Fruit fly (Drosophila melanogaster): ENCODE measurements around the gene Gbeta76C.
A peak's percentile ranks its signal among the peaks of the same experiment; 100 is the strongest.

Gbeta76C gene

DNA sequence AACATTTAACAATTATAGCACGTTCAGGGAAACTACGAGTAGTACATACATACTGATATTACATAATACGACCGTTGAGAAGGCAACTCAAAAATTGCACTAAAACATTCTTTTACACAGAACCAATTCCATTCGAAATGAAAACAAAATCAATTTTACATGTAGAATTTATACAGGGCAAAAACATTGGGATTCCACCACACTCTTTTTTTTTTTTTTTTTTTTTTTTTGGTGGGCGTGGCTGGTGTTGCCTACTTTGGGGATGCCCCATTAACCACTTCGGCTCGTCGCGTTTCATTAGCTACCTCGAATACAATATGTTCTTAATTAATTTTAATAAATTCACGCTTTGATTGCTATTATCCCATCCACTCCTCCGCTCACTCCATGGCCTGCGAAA is 36.8 kb upstream of the Gbeta76C start (continued):
- no peak for TF ChIP-seq CG4318 (GFP tag; optimal IDR thresholded peaks at IDR 0.05)
- peak; percentile 77 for TF ChIP-seq net (GFP tag; optimal IDR thresholded peaks at IDR 0.05)
- TF ChIP-seq pdm3 (GFP tag; optimal IDR thresholded peaks at IDR 0.05), result peak; percentile 59
- peak; percentile 72 for TF ChIP-seq vri (GFP tag; optimal IDR thresholded peaks at IDR 0.05)
- TF ChIP-seq ss (GFP tag; optimal IDR thresholded peaks at IDR 0.05), result peak; percentile 34 to 63
- TF ChIP-seq CG6808 (GFP tag; optimal IDR thresholded peaks at IDR 0.05), result peak; percentile 58
- peak; percentile 93 for TF ChIP-seq eg (GFP tag; IDR thresholded peaks at IDR 0.05)
- peak; percentile 50 for TF ChIP-seq topi (GFP tag; optimal IDR thresholded peaks at IDR 0.05)
- TF ChIP-seq CG6163 (GFP tag; IDR thresholded peaks at IDR 0.05), result peak; percentile 95
- peak; percentile 39 for TF ChIP-seq dac (GFP tag; optimal IDR thresholded peaks at IDR 0.05)

DNA sequence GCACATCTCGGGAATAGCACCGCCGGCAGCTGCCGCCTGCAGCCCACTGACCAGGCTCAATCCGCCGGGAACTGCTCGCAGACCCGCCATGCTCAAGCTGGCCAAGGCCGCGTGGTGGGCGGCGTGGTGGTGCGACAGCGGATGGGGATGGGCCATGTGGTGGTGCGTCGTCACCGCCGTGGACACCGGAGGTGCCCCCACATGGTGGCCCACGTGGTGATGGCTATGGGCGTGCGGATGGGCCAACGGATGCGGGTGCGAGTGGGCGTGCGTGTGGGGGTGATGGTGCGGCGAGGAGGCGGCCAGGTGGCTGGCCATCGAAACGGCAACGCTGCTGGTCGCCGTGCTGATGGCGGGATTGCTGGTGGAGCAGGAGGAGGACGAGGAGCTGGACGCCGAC is 34.0 kb upstream of the Gbeta76C start:
- TF ChIP-seq CG8119 (GFP tag; IDR thresholded peaks at IDR 0.05), result no peak
- no peak for TF ChIP-seq Gug (GFP tag; IDR thresholded peaks at IDR 0.05)
- no peak for TF ChIP-seq Eip75B (GFP tag; optimal IDR thresholded peaks at IDR 0.05)
- TF ChIP-seq CG6808 (GFP tag; optimal IDR thresholded peaks at IDR 0.05), result no peak
- TF ChIP-seq Lpt (GFP tag; optimal IDR thresholded peaks at IDR 0.05), result no peak
- TF ChIP-seq ss (GFP tag; optimal IDR thresholded peaks at IDR 0.05), result no peak
- no peak for TF ChIP-seq CG7368 (GFP tag; optimal IDR thresholded peaks at IDR 0.05)
- no peak for TF ChIP-seq CG8319 (GFP tag; optimal IDR thresholded peaks at IDR 0.05)
- TF ChIP-seq dac (GFP tag; optimal IDR thresholded peaks at IDR 0.05), result no peak
- TF ChIP-seq CG11762 (GFP tag; optimal IDR thresholded peaks at IDR 0.05; ENCODE audit: insufficient read depth), result no peak

DNA sequence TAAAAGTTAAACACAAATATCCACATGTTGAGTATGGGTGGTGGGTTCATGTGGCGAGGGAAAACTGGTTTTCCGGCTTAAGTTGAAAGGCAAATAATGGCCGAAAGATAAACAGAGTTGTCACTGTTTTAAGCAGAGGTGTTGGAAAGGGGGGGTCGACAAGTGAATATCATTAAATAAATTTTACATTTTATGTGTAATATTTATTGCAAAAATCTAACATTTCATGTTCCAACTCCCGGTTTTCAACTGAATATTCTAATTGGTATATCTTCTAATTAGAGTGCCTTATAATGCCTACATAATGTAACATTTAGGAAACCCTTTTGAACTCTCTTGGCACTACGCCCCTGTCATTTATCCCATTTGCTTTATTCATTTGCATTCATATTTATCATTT is 31.5 kb upstream of the Gbeta76C start:
- TF ChIP-seq Hr4 (GFP tag; optimal IDR thresholded peaks at IDR 0.05), result peak; percentile 19
- peak; percentile 47 for TF ChIP-seq Eip78C (GFP tag)
- TF ChIP-seq eg (GFP tag; IDR thresholded peaks at IDR 0.05), result no peak
- TF ChIP-seq fkh (GFP tag; optimal IDR thresholded peaks at IDR 0.05), result peak; percentile 77
- no peak for TF ChIP-seq CG10669 (GFP tag; optimal IDR thresholded peaks at IDR 0.05)
- 0 out of 3 replicates have a peak, but pooled peaks have one; percentile 21 for TF ChIP-seq CG8119 (GFP tag; IDR thresholded peaks at IDR 0.05)

DNA sequence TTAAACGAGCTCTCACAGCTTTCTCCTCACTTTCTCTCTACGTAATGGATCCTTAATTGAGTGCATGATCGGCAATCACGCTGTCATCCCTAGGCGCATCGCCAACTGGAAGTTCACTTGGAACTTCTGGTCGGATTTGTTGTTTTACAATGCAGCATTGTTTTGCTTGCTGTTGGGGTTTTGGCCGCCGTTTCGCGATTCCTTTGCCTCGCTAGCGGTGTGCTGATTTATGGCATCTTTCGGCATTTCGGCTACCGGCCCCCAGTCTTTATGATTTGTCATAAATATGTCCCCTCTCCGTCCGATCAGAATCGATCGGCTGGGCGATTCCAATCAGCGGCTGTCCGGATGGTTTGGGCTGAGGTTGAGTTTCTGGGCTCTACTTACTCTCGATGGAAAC is 24.5 kb upstream of the Gbeta76C start:
- TF ChIP-seq topi (GFP tag; optimal IDR thresholded peaks at IDR 0.05), result no peak
- TF ChIP-seq Sox14 (GFP tag; optimal IDR thresholded peaks at IDR 0.05), result no peak
- TF ChIP-seq CG11294 (GFP tag; IDR thresholded peaks at IDR 0.05), result no peak
- TF ChIP-seq Hr39 (GFP tag; optimal IDR thresholded peaks at IDR 0.05), result no peak
- no peak for TF ChIP-seq svp (GFP tag)
- TF ChIP-seq Smox (GFP tag; optimal IDR thresholded peaks at IDR 0.05), result no peak
- no peak for TF ChIP-seq CG11902 (GFP tag; optimal IDR thresholded peaks at IDR 0.05)
- TF ChIP-seq CG32006 (GFP tag; optimal IDR thresholded peaks at IDR 0.05), result no peak

DNA sequence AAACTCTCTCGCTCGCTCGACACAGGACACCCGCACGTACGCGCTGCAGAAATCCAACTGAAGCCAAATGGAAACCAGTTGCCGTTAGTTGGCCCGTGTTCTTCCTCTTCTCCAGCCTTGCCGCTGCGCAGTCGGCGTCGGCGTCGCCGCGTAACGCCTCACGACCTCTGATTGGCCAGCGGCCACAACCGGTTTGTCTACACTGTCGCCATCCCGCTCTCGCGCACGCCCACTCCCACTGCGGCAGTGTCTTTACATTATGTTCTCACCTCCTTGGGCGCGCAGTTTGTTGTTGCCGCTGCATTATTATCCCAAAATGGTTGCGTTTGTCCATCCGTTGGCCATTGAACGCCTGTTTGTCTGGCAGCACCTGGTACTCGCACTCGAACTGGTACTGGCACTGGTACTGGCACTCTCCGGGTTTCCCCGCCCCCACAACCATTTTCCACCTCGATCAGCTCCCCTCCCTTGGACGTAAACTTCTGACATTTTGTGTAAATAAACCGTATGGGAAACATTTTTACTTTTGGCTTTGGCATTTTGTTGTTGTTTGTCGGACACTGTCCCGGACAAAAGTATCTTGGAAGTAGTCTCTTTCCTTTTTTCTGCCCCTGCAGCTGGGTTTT is 23.7 kb upstream of the Gbeta76C start, which contains the start of gene tey:
TSS of gene tey (minus strand) at position 500 of the 626 bp plus-strand sequence.
- no peak for TF ChIP-seq Lpt (GFP tag; optimal IDR thresholded peaks at IDR 0.05)
- TF ChIP-seq net (GFP tag; optimal IDR thresholded peaks at IDR 0.05), result no peak
- no peak for TF ChIP-seq Hr4 (GFP tag; optimal IDR thresholded peaks at IDR 0.05)
- TF ChIP-seq fd85E (GFP tag; optimal IDR thresholded peaks at IDR 0.05), result no peak
- peak in 1 of 2 experiments; percentile 10 for TF ChIP-seq ss (GFP tag; optimal IDR thresholded peaks at IDR 0.05)
- no peak for TF ChIP-seq achi (GFP tag; optimal IDR thresholded peaks at IDR 0.05)
- TF ChIP-seq CG8319 (GFP tag; optimal IDR thresholded peaks at IDR 0.05), result no peak
- no peak for TF ChIP-seq Sox14 (GFP tag; optimal IDR thresholded peaks at IDR 0.05)
- no peak for TF ChIP-seq CG10631 (GFP tag; optimal IDR thresholded peaks at IDR 0.05)
- no peak for TF ChIP-seq Ets96B (tag; optimal IDR thresholded peaks at IDR 0.05)
- TF ChIP-seq CG3919 (GFP tag; optimal IDR thresholded peaks at IDR 0.05), result no peak
- TF ChIP-seq pdm3 (GFP tag; optimal IDR thresholded peaks at IDR 0.05), result no peak
- TF ChIP-seq Sox15 (GFP tag; optimal IDR thresholded peaks at IDR 0.05), result no peak
- no peak for TF ChIP-seq vri (GFP tag; optimal IDR thresholded peaks at IDR 0.05)
- TF ChIP-seq CG7368 (GFP tag; optimal IDR thresholded peaks at IDR 0.05), result no peak
- no peak for TF ChIP-seq cyc (GFP tag; optimal IDR thresholded peaks at IDR 0.05)
- no peak for TF ChIP-seq Eip75B (GFP tag; optimal IDR thresholded peaks at IDR 0.05)
- peak; percentile 7 for TF ChIP-seq esn (GFP tag; optimal IDR thresholded peaks at IDR 0.05)
- TF ChIP-seq dsx (GFP tag; optimal IDR thresholded peaks at IDR 0.05; ENCODE audit: poor library complexity, severe bottlenecking), result no peak
- no peak for TF ChIP-seq Hr39 (GFP tag; optimal IDR thresholded peaks at IDR 0.05)
- TF ChIP-seq Eip78C (GFP tag), result peak; percentile 43
- no peak for TF ChIP-seq Gug (GFP tag; IDR thresholded peaks at IDR 0.05)
- no peak for TF ChIP-seq fd59A (GFP tag; optimal IDR thresholded peaks at IDR 0.05)
- no peak for TF ChIP-seq CG6792 (GFP tag; optimal IDR thresholded peaks at IDR 0.05)
- no peak for TF ChIP-seq CG15336 (GFP tag; IDR thresholded peaks at IDR 0.05)
- no peak for TF ChIP-seq CG3032 (tag; optimal IDR thresholded peaks at IDR 0.05)
- peak; percentile 32; the same call in 1 of the 3 replicates for TF ChIP-seq CG6163 (GFP tag; IDR thresholded peaks at IDR 0.05)
- no peak for TF ChIP-seq topi (GFP tag; optimal IDR thresholded peaks at IDR 0.05)
- TF ChIP-seq CG8119 (GFP tag; IDR thresholded peaks at IDR 0.05), result no peak
- peak; percentile 42 for TF ChIP-seq fkh (GFP tag; optimal IDR thresholded peaks at IDR 0.05)
